Worm (Caenorhabditis elegans): ENCODE data around the gene srw-14.
"Not testable (repeated sequence)": the region's sequence is repeated elsewhere in the genome, so short reads cannot be mapped to it uniquely, and the experiment has no call there.

srw-14 gene

ce11 chrV:15240215-15240614, 14.5 kb downstream of the srw-14 start, which contains the start of gene srw-11:
TSS of gene srw-11 (minus strand) at chrV:15240315.
- TF ChIP-seq dox-1 (GFP tag; IDR thresholded peaks at IDR 0.05) (no peak), dpl-1 (GFP tag; optimal IDR thresholded peaks at IDR 0.05) (no peak), mxl-1 (tag; optimal IDR thresholded peaks at IDR 0.05) (no peak)

- no peak for TF ChIP-seq ztf-22 (GFP tag; optimal IDR thresholded peaks at IDR 0.05)
- no peak for TF ChIP-seq mes-4 (tag; optimal IDR thresholded peaks at IDR 0.05)
- TF ChIP-seq F55B11.4 (tag; optimal IDR thresholded peaks at IDR 0.05; ENCODE audit: borderline replicate concordance, insufficient read depth) = no peak
- no peak for TF ChIP-seq hmg-1.2 (GFP tag; IDR thresholded peaks at IDR 0.05)
- no peak for TF ChIP-seq F57A8.1 (GFP tag; optimal IDR thresholded peaks at IDR 0.05)
- TF ChIP-seq T07F8.4 (tag; optimal IDR thresholded peaks at IDR 0.05) = no peak
- no peak for TF ChIP-seq nhr-27 (tag; optimal IDR thresholded peaks at IDR 0.05)
Observed at ce11 chrV:15241259-15241658, 15.5 kb downstream of the srw-14 start, which contains the start of gene chil-12. TSS of gene chil-12 (plus strand) at chrV:15241559.

DNA sequence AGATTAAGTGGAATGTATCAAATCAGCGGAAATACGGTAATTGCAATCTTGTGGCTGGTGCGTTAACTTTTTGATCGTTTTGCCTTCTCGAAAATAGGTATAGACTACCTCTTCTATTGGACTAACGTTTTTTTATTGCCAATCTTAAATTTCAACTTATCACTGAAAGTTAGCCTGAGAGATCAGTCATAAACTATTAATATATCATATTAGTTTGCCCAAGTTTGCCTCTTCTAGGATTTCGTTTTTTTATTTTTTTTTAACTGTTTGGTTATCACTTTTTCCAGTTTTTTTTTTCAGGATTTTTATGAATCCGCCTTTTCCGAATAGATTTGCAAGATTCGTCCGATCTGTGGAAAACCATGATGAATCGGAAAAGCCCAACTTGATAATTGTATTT, 18.7 kb downstream of the srw-14 start, which contains the start of gene kin-30:
Gene kin-30, plus strand, starts transcription at position 301 of the 400 bp plus-strand sequence.
- TF ChIP-seq T07F8.4 (tag; optimal IDR thresholded peaks at IDR 0.05) (no peak), xnd-1 (tag; optimal IDR thresholded peaks at IDR 0.05) (no peak), athp-1 (tag; optimal IDR thresholded peaks at IDR 0.05) (no peak), B0035.1 (tag; optimal IDR thresholded peaks at IDR 0.05) (no peak), egl-44 (GFP tag; IDR thresholded peaks at IDR 0.05) (no peak), ztf-18 (tag; optimal IDR thresholded peaks at IDR 0.05) (no peak), ztf-6 (GFP tag; IDR thresholded peaks at IDR 0.05) (no peak), lag-1 (GFP tag; IDR thresholded peaks at IDR 0.05) (no peak), let-607 (tag; optimal IDR thresholded peaks at IDR 0.05) (no peak), mes-4 (tag; optimal IDR thresholded peaks at IDR 0.05) (no peak), F22D6.2 (tag; optimal IDR thresholded peaks at IDR 0.05) (no peak), ekl-4 (GFP tag; IDR thresholded peaks at IDR 0.05) (no peak), nhr-90 (tag; optimal IDR thresholded peaks at IDR 0.05) (no peak), D2030.7 (GFP tag; IDR thresholded peaks at IDR 0.05) (no peak), mcd-1 (GFP tag; IDR thresholded peaks at IDR 0.05) (no peak), ZK185.1 (tag; optimal IDR thresholded peaks at IDR 0.05; ENCODE audit: poor library complexity, severe bottlenecking) (no peak), bed-1 (GFP tag; IDR thresholded peaks at IDR 0.05) (no peak)

ce11 chrV:15250304-15250703, 24.6 kb downstream of the srw-14 start, which contains the start of gene srd-28:
TSS of gene srd-28 (plus strand) at chrV:15250604.
- not testable (repeated sequence) for TF ChIP-seq tlf-1 (GFP tag; optimal IDR thresholded peaks at IDR 0.05); F33H1.4 (GFP tag; IDR thresholded peaks at IDR 0.05); somi-1 (GFP tag; optimal IDR thresholded peaks at IDR 0.05)

- no peak for TF ChIP-seq F52B5.7 (tag; optimal IDR thresholded peaks at IDR 0.05)
- TF ChIP-seq Y95B8A.8 (GFP tag; IDR thresholded peaks at IDR 0.05) = no peak
- TF ChIP-seq F49E8.2 (tag; optimal IDR thresholded peaks at IDR 0.05; ENCODE audit: insufficient read depth) = no peak
- no peak for TF ChIP-seq ceh-79 (tag; optimal IDR thresholded peaks at IDR 0.05)
Observed at ce11 chrV:15252082-15252481, 26.3 kb downstream of the srw-14 start, which contains the start of gene srbc-76. TSS of gene srbc-76 (plus strand) at chrV:15252382.
